Worm (Caenorhabditis elegans) whole organism, midembryonic: ENCODE data around the gene nfya-1.

ENCODE experiments used
- T22C8.4 ChIP-seq: fragments of 200-800 bp; sonication (Bioruptor generic); IDR thresholded peaks from 2 replicates; pipeline ENCODE4 v1.3.6; 2022; ENCODE audit warnings: missing genetic modification characterization, missing compliant biosample characterization
- cog-1 ChIP-seq: sonication (generic microtip); optimal IDR thresholded peaks from 2 replicates; lab custom pipeline; 2016; ENCODE audit warnings: missing genetic modification characterization, missing compliant biosample characterization
- flt-1 ChIP-seq: fragments of 200-800 bp; sonication (Bioruptor generic); IDR thresholded peaks from 2 replicates; pipeline ENCODE4 v1.3.6; 2022; ENCODE audit warnings: missing genetic modification characterization, missing compliant biosample characterization
- klf-2 ChIP-seq: fragments of 200-800 bp; sonication (Bioruptor generic); conservative IDR thresholded peaks from 2 replicates; pipeline ENCODE4 v1.3.6; 2022; ENCODE audit warnings: missing genetic modification reagents, missing genetic modification characterization, missing compliant biosample characterization
- med-1 ChIP-seq: sonication (generic microtip); optimal IDR thresholded peaks from 2 replicates; lab custom pipeline; 2017; ENCODE audit warnings: missing genetic modification characterization, mild to moderate bottlenecking, missing compliant biosample characterization, antibody characterized with exemption, missing genetic modification reagents; ENCODE audit not compliant: insufficient read depth
- ref-1 ChIP-seq: fragments of 200-800 bp; sonication (Bioruptor generic); conservative IDR thresholded peaks from 2 replicates; pipeline ENCODE4 v1.3.6; 2022; ENCODE audit warnings: missing genetic modification reagents, missing genetic modification characterization, missing compliant biosample characterization
- tab-1 ChIP-seq: fragments of 200-800 bp; sonication (Bioruptor generic); IDR thresholded peaks from 2 replicates; pipeline ENCODE4 v1.3.6; 2022; ENCODE audit warnings: missing genetic modification characterization, missing compliant biosample characterization
- ztf-23 ChIP-seq: fragments of 200-800 bp; sonication (Bioruptor generic); IDR thresholded peaks from 2 replicates; pipeline ENCODE4 v1.3.6; 2022; ENCODE audit warnings: missing genetic modification reagents, missing genetic modification characterization, missing compliant biosample characterization
- ztf-29 ChIP-seq: fragments of 200-800 bp; sonication (Bioruptor generic); IDR thresholded peaks from 2 replicates; pipeline ENCODE4 v1.3.6; 2022; ENCODE audit warnings: missing genetic modification reagents, missing genetic modification characterization, missing compliant biosample characterization

Gene nfya-1

DNA sequence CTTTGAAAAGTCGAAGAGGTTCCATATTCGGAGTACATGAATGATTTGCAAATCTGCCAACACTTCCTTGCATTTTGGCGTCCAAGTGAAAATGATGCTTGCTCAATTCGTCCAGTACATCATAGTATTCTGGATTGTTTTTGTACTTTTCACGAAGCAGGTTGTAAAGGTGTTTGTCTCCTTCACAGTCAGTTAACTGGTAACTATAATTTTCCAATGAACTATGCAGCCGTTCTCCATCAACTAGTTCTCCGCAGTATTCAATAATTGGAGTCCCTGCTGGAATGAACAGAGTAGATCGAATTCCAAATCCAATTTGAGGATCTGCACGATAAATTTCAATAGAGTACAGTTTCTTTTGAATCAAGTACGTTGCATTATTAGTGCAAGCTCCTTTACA lies 24.7 kb upstream of the nfya-1 start:
- TF ChIP-seq ztf-23 (GFP tag; lab: Robert Waterston, UW): no peak

DNA sequence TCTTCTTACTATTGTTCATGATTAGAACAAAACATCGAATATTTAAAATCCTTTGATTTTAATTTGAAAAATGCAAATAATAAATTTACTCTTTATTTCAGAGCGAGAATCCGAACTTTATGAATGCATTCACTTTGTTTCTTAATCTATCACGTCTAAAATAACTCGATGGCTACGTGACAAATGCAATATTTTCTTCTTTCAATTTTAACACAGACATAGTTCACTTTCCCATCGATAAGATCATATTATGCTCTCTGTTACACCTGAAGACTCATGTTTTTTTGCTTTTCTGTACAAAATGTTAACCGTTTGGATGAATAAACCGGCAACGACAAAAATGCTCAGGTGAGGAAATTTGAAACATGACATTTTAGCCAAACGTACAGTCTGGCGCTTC lies 22.9 kb upstream of the nfya-1 start:
- TF ChIP-seq ztf-29 (GFP tag; lab: Robert Waterston, UW) (no peak), cog-1 (tag; lab: Kevin White, UChicago) (no peak), klf-2 (GFP tag; lab: Robert Waterston, UW) (no peak), med-1 (no peak), T22C8.4 (GFP tag; lab: Robert Waterston, UW) (no peak), ref-1 (GFP tag; lab: Robert Waterston, UW) (no peak), flt-1 (no peak), ztf-23 (GFP tag; lab: Robert Waterston, UW) (no peak), tab-1 (GFP tag; lab: Robert Waterston, UW) (no peak)

DNA sequence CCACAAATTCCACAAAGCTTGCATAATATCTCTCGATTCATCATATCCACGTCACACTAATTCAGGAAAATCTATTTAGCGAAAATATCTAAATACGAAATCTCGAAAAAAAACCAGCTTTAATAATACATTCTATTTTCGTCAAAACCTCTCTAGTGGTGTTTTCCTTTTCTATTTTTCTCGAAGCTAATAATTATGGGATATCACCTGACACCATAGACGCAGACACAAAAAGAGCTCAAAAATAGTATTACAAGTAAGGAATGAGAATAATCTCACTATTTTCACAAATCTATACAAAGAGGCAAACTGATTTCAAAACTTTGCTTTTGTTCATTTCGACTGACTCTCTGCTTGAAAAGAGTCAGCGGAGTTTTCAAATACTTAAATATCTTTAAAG lies 22.4 kb upstream of the nfya-1 start:
- TF ChIP-seq ztf-23 (GFP tag; lab: Robert Waterston, UW) (no peak), klf-2 (GFP tag; lab: Robert Waterston, UW) (no peak), ref-1 (GFP tag; lab: Robert Waterston, UW) (no peak), med-1 (no peak), T22C8.4 (GFP tag; lab: Robert Waterston, UW) (no peak), ztf-29 (GFP tag; lab: Robert Waterston, UW) (no peak)

DNA sequence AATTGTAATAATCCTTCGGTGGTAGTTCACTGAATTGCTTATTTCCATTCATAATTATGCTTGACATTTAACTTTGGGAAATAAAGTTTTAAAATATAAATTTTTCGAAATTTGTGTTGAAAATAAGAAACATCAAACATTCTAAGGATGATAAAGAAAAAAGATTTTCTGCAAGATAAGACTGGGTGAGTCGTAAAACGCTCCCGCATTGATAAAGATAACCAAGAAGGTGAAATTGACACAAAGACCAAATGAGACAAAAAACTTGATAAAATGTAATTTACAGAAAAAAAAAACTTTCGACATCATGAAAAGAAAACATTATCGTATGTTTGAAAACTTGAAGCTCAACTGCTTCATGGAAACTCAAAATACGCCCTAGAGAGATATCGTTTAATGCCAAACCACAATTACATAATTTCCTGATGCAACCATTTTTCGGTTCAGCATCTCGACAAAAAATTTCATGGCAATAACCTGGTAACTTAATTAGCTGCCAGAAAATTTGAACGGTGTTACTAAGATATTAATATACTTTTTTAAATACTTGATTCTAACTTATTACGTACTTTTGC lies 21.5 kb upstream of the nfya-1 start:
- TF ChIP-seq klf-2 (GFP tag; lab: Robert Waterston, UW) (no peak), ztf-23 (GFP tag; lab: Robert Waterston, UW) (no peak), ref-1 (GFP tag; lab: Robert Waterston, UW) (no peak), tab-1 (GFP tag; lab: Robert Waterston, UW) (no peak), flt-1 (no peak), T22C8.4 (GFP tag; lab: Robert Waterston, UW) (no peak), cog-1 (tag; lab: Kevin White, UChicago) (no peak), ztf-29 (GFP tag; lab: Robert Waterston, UW) (no peak), med-1 (no peak)

DNA sequence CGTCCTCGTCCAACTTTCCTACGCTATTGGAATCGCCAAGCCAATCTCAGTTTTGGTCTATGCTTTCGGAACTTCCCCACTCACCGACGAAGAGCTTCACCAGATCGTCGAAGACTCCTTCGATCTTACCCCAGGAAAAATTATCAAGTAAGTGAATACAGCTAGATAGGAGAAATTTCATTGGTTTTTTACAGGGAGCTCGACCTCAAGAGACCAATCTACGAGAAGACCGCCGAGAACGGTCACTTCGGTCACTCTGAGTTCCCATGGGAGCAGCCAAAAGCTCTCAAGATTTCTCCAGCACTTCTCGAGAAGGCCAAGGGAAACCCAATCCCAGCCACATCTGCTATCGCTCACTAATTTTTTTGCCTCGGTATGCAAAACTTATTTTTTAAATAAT lies 20.4 kb upstream of the nfya-1 start:
- TF ChIP-seq klf-2 (GFP tag; lab: Robert Waterston, UW): no peak
- no peak for TF ChIP-seq ref-1 (GFP tag; lab: Robert Waterston, UW)
- no peak for TF ChIP-seq med-1
- no peak for TF ChIP-seq cog-1 (tag; lab: Kevin White, UChicago)
- TF ChIP-seq ztf-29 (GFP tag; lab: Robert Waterston, UW): no peak
- TF ChIP-seq tab-1 (GFP tag; lab: Robert Waterston, UW): no peak

DNA sequence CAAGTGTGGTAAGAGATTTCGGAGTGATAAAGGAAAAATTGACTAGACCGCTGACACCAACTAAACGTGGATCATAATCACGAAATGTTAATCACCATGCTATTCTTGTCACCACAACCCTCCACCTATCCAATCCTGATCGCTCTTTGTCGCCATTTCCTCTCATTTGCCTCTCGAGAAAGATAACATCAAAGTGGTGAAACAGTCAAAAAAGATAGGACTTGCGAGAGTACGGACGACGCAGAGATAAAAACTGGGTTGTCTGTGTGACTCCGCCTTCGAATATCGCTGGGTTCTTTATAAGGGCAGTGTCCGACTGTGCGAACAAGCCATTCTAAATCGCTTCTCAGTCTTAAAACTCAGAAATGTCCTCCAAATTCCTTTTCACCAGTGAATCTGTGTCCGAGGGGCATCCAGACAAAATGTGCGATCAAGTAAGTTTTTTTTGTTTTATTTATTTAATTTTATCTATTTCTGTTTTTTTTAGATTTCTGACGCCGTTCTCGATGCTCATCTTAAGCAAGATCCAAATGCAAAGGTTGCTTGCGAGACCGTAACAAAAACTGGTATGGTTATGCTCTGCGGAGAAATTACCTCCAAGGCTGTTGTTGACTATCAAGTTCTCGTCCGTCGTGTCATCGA lies 19.1 kb upstream of the nfya-1 start, which contains the start of gene sams-1:
sams-1 (plus strand) TSS at position 300 of the 642 bp plus-strand sequence.
- TF ChIP-seq T22C8.4 (GFP tag; lab: Robert Waterston, UW): no peak
- no peak for TF ChIP-seq tab-1 (GFP tag; lab: Robert Waterston, UW)
- TF ChIP-seq flt-1: no peak
- TF ChIP-seq klf-2 (GFP tag; lab: Robert Waterston, UW): no peak
- no peak for TF ChIP-seq med-1
- TF ChIP-seq ztf-29 (GFP tag; lab: Robert Waterston, UW): no peak
- no peak for TF ChIP-seq cog-1 (tag; lab: Kevin White, UChicago)
- TF ChIP-seq ref-1 (GFP tag; lab: Robert Waterston, UW): no peak
- no peak for TF ChIP-seq ztf-23 (GFP tag; lab: Robert Waterston, UW)

DNA sequence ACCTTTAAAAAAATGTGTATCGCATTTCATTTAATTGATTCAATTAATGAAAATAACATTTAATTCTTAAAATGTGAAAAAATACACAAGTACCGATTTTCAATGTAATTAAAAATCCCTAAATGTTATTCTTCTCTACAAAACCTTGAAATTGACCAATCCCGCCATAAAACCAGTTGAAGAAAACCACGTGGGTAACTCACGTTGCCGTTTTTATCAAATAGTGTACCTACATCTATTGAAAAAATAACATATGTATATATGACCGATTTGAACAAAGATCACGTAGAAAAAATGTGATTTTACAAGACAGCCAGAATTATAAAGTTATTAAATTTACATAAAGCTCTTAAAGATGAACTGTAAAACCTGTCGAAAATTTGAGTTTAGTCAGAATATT lies 18.5 kb upstream of the nfya-1 start:
- no peak for TF ChIP-seq klf-2 (GFP tag; lab: Robert Waterston, UW)
- no peak for TF ChIP-seq tab-1 (GFP tag; lab: Robert Waterston, UW)
- no peak for TF ChIP-seq med-1
- TF ChIP-seq cog-1 (tag; lab: Kevin White, UChicago): no peak
- no peak for TF ChIP-seq ref-1 (GFP tag; lab: Robert Waterston, UW)
- no peak for TF ChIP-seq T22C8.4 (GFP tag; lab: Robert Waterston, UW)
- TF ChIP-seq flt-1: no peak
- TF ChIP-seq ztf-23 (GFP tag; lab: Robert Waterston, UW): no peak
- TF ChIP-seq ztf-29 (GFP tag; lab: Robert Waterston, UW): no peak

DNA sequence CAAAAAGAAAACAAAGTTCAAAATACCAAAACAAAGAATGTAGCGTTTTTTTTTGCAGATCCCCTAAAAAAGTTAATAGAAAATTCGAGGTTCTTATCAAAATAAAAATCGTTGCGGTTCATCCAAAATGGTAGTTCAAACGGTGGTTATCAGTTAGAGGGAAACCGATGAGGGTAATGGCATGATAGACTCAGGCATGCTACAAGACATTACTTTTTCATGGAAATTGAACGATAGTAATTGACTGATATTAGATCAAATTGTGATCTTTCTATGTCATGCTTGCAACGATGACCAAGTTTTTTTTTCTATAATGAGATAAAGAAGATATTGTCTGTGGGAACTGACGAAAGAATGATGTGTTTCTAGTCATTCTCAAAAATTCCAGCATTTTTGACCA lies 17.9 kb upstream of the nfya-1 start:
- TF ChIP-seq ztf-29 (GFP tag; lab: Robert Waterston, UW) (no peak), med-1 (no peak), tab-1 (GFP tag; lab: Robert Waterston, UW) (no peak), flt-1 (no peak), klf-2 (GFP tag; lab: Robert Waterston, UW) (no peak), T22C8.4 (GFP tag; lab: Robert Waterston, UW) (no peak), ztf-23 (GFP tag; lab: Robert Waterston, UW) (no peak), cog-1 (tag; lab: Kevin White, UChicago) (no peak), ref-1 (GFP tag; lab: Robert Waterston, UW) (no peak)

DNA sequence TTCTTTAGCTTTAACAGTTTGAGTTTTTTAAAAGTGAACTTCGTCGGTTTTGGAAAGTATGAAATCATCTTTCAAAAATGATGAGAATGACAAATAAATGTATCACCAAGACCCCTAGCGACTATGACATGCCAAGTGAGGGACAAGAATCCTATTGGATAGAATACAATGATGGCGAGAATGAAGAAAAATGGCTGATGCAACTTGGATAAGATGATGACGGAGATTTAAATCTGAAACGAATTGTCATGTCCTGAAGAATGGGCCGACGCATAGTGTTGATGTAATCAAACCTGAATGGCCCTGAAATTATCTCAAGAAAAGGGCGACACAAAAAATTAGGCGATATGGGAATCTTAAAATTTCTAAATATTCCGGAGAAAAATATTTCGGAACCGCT lies 17.0 kb upstream of the nfya-1 start:
- TF ChIP-seq klf-2 (GFP tag; lab: Robert Waterston, UW): no peak
- TF ChIP-seq flt-1: no peak
- TF ChIP-seq ztf-23 (GFP tag; lab: Robert Waterston, UW): no peak
- TF ChIP-seq T22C8.4 (GFP tag; lab: Robert Waterston, UW): no peak
- TF ChIP-seq ztf-29 (GFP tag; lab: Robert Waterston, UW): no peak
- no peak for TF ChIP-seq cog-1 (tag; lab: Kevin White, UChicago)
- TF ChIP-seq med-1: no peak
- no peak for TF ChIP-seq tab-1 (GFP tag; lab: Robert Waterston, UW)
- TF ChIP-seq ref-1 (GFP tag; lab: Robert Waterston, UW): no peak
